Fruit fly (Drosophila melanogaster) whole organism, embryonic: ENCODE data around the gene CG44005.

ENCODE experiments used
- B-H2 ChIP-seq: fragments of 200-800 bp; sonication (Bioruptor generic); optimal IDR thresholded peaks from 2 replicates; lab custom pipeline; 2018; ENCODE audit warnings: missing biosample characterization, mild to moderate bottlenecking, missing genetic modification characterization
- CG11504 ChIP-seq: fragments of 200-800 bp; sonication (Bioruptor generic); optimal IDR thresholded peaks from 3 replicates; lab custom pipeline; 2019; ENCODE audit warnings: missing biosample characterization, mild to moderate bottlenecking, missing genetic modification characterization, moderate library complexity
- CG17359 ChIP-seq: fragments of 200-800 bp; sonication (Bioruptor generic); optimal IDR thresholded peaks from 3 replicates; lab custom pipeline; 2018; ENCODE audit warnings: missing biosample characterization, mild to moderate bottlenecking, missing genetic modification characterization, moderate library complexity
- CG1832 ChIP-seq: fragments of 200-800 bp; sonication (Bioruptor generic); optimal IDR thresholded peaks from 2 replicates; lab custom pipeline; 2017; ENCODE audit warnings: missing biosample characterization, mild to moderate bottlenecking, missing genetic modification characterization, inconsistent platforms
- CG18619 ChIP-seq: fragments of 200-800 bp; sonication (Bioruptor generic); optimal IDR thresholded peaks from 3 replicates; lab custom pipeline; 2017; ENCODE audit warnings: missing biosample characterization, mild to moderate bottlenecking, missing genetic modification characterization
- CG4328 ChIP-seq: fragments of 200-800 bp; sonication (Bioruptor generic); optimal IDR thresholded peaks from 3 replicates; lab custom pipeline; 2017; ENCODE audit warnings: missing biosample characterization, missing genetic modification reagents, missing genetic modification characterization
- CG7987 ChIP-seq: fragments of 200-800 bp; sonication (Bioruptor generic); optimal IDR thresholded peaks from 2 replicates; lab custom pipeline; 2018; ENCODE audit warnings: missing biosample characterization, mild to moderate bottlenecking, missing genetic modification characterization, moderate library complexity
- CG9215 ChIP-seq: fragments of 200-800 bp; sonication (Bioruptor generic); IDR thresholded peaks from 2 replicates; pipeline ENCODE4 v1.3.6; 2022; ENCODE audit warnings: missing biosample characterization, missing genetic modification characterization
- CTCF ChIP-seq: fragments of 200-800 bp; sonication (Bioruptor generic); optimal IDR thresholded peaks from 2 replicates; lab custom pipeline; 2017; ENCODE audit warnings: missing biosample characterization, mild to moderate bottlenecking, missing genetic modification characterization, moderate library complexity
- Ets97D ChIP-seq: fragments of 200-800 bp; sonication (Bioruptor generic); optimal IDR thresholded peaks from 3 replicates; lab custom pipeline; 2016; ENCODE audit warnings: missing biosample characterization, missing genetic modification characterization
- Fer2 ChIP-seq: fragments of 200-800 bp; sonication (Bioruptor generic); optimal IDR thresholded peaks from 2 replicates; lab custom pipeline; 2018; ENCODE audit warnings: missing biosample characterization, mild to moderate bottlenecking, missing genetic modification characterization, moderate library complexity
- NfI ChIP-seq: fragments of 200-800 bp; sonication (Bioruptor generic); optimal IDR thresholded peaks from 3 replicates; lab custom pipeline; 2018; ENCODE audit warnings: missing biosample characterization, mild to moderate bottlenecking, missing genetic modification characterization, moderate library complexity
- Oli ChIP-seq: fragments of 200-800 bp; sonication (Bioruptor generic); optimal IDR thresholded peaks from 2 replicates; lab custom pipeline; 2018; ENCODE audit warnings: missing biosample characterization, mild to moderate bottlenecking, missing genetic modification characterization, moderate library complexity
- PHDP ChIP-seq: fragments of 200-800 bp; sonication (Bioruptor generic); optimal IDR thresholded peaks from 3 replicates; lab custom pipeline; 2018; ENCODE audit warnings: missing biosample characterization, mild to moderate bottlenecking, missing genetic modification characterization, moderate library complexity
- Rfx ChIP-seq: fragments of 200-800 bp; sonication (Bioruptor generic); IDR thresholded peaks from 2 replicates; pipeline ENCODE4 v1.3.6; 2022; ENCODE audit warnings: missing biosample characterization, missing genetic modification characterization
- ewg ChIP-seq: fragments of 200-800 bp; sonication (Bioruptor generic); optimal IDR thresholded peaks from 3 replicates; lab custom pipeline; 2017; ENCODE audit warnings: mild to moderate bottlenecking, missing biosample characterization, missing genetic modification reagents, missing genetic modification characterization
- gce ChIP-seq: fragments of 200-800 bp; sonication (Bioruptor generic); IDR thresholded peaks from 3 replicates; pipeline ENCODE4 v1.3.6; 2022; ENCODE audit warnings: missing biosample characterization, missing genetic modification characterization
- lab ChIP-seq: fragments of 200-800 bp; sonication (Bioruptor generic); optimal IDR thresholded peaks from 3 replicates; lab custom pipeline; 2017; ENCODE audit warnings: missing biosample characterization, missing genetic modification characterization, mild to moderate bottlenecking, moderate library complexity, missing genetic modification reagents
- odd ChIP-seq: fragments of 200-800 bp; sonication (Bioruptor generic); optimal IDR thresholded peaks from 2 replicates; lab custom pipeline; 2017; ENCODE audit warnings: missing biosample characterization, mild to moderate bottlenecking, missing genetic modification characterization
- phol ChIP-seq: fragments of 200-800 bp; sonication (Bioruptor generic); optimal IDR thresholded peaks from 3 replicates; lab custom pipeline; 2018; ENCODE audit warnings: missing biosample characterization, mild to moderate bottlenecking, missing genetic modification characterization, moderate library complexity
- schlank ChIP-seq: fragments of 200-800 bp; sonication (Bioruptor generic); optimal IDR thresholded peaks from 2 replicates; lab custom pipeline; 2018; ENCODE audit warnings: missing biosample characterization, mild to moderate bottlenecking, missing genetic modification characterization
- seq ChIP-seq: fragments of 200-800 bp; sonication (Bioruptor generic); IDR thresholded peaks from 2 replicates; pipeline ENCODE4 v1.3.6; 2022; ENCODE audit warnings: missing biosample characterization, missing genetic modification characterization
- vvl ChIP-seq: fragments of 200-800 bp; sonication (Bioruptor generic); IDR thresholded peaks from 2 replicates; pipeline ENCODE4 v1.3.6; 2022; ENCODE audit warnings: missing biosample characterization, missing genetic modification characterization
- zen2 ChIP-seq: fragments of 200-800 bp; sonication (Bioruptor generic); IDR thresholded peaks from 3 replicates; pipeline ENCODE4 v1.3.6; 2022; ENCODE audit warnings: missing biosample characterization, missing genetic modification characterization; ENCODE audit not compliant: partially characterized antibody

CG44005 gene

DNA sequence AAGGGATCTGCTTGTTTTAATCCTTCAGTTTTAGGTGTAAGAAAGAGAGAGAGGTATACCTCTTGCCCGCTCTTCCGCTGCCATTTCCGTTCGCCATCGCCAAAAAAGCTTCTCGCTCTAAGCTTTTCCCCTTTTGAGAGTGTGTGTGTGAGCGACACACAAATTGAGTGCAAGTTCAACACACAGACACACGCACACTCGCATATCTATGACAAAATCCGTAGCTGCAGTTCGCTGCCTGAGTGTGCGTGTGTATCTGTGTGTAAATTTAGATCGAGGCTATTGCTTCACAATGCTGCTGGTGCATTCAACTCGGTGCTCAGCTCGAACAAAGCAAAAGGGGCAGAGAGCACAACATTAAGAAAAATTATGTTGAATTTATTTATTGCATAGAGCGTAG is 51.0 kb downstream of the CG44005 start (continued):
- TF ChIP-seq CG18619 (GFP tag; lab: Kevin White, UChicago): peak; percentile 2
- TF ChIP-seq lab (GFP tag; lab: Kevin White, UChicago): peak; percentile 45
- no peak for TF ChIP-seq Oli (tag; lab: Kevin White, UChicago)
- TF ChIP-seq vvl (GFP tag; lab: Robert Waterston, UW): no peak
- TF ChIP-seq CG7987 (GFP tag; lab: Kevin White, UChicago): peak; percentile 61
- TF ChIP-seq schlank (tag; lab: Kevin White, UChicago): peak; percentile 12
- no peak for TF ChIP-seq ewg (GFP tag; lab: Kevin White, UChicago)
- TF ChIP-seq Rfx (GFP tag; lab: Robert Waterston, UW): peak; percentile 20; the same call in 1 of the 2 replicates
- TF ChIP-seq odd (GFP tag; lab: Kevin White, UChicago): peak; percentile 45
- TF ChIP-seq phol (tag; lab: Kevin White, UChicago): peak; percentile 35
- TF ChIP-seq CG9215: no peak
- TF ChIP-seq Ets97D: peak; percentile 53
- TF ChIP-seq CTCF (GFP tag; lab: Kevin White, UChicago): peak; percentile 61
- TF ChIP-seq gce (GFP tag; lab: Robert Waterston, UW): 0 out of 3 replicates have a peak, but pooled peaks have one; percentile 21
- peak; percentile 2 for TF ChIP-seq B-H2 (GFP tag; lab: Kevin White, UChicago)
- peak; percentile 35 for TF ChIP-seq NfI
- peak; percentile 3 for TF ChIP-seq CG1832 (GFP tag; lab: Kevin White, UChicago)
- TF ChIP-seq PHDP: peak; percentile 34
- TF ChIP-seq Fer2 (tag; lab: Kevin White, UChicago): no peak
- TF ChIP-seq zen2: no peak
- TF ChIP-seq CG11504 (tag; lab: Kevin White, UChicago): peak; percentile 14
- TF ChIP-seq CG4328 (GFP tag; lab: Kevin White, UChicago): peak; percentile 29
- no peak for TF ChIP-seq seq (GFP tag; lab: Robert Waterston, UW)
- peak; percentile 9 for TF ChIP-seq CG17359 (tag; lab: Kevin White, UChicago)
